Fruit fly (Drosophila melanogaster) whole organism, prepupa: ENCODE data around the gene Ugt316A1.
A peak's percentile ranks its signal among the peaks of the same experiment; 100 is the strongest.

Experiments
- Blimp-1 ChIP-seq: fragments of 200-800 bp; sonication (Bioruptor generic); optimal IDR thresholded peaks from 3 replicates; lab custom pipeline; 2017; ENCODE audit warnings: missing biosample characterization, missing genetic modification characterization, mild to moderate bottlenecking, moderate library complexity, missing genetic modification reagents
- CG10631 ChIP-seq: fragments of 200-800 bp; sonication (Bioruptor generic); optimal IDR thresholded peaks from 2 replicates; lab custom pipeline; 2016; ENCODE audit warnings: missing biosample characterization, missing genetic modification characterization
- CG10669 ChIP-seq: fragments of 200-800 bp; sonication (Bioruptor generic); optimal IDR thresholded peaks from 3 replicates; lab custom pipeline; 2018; ENCODE audit warnings: missing biosample characterization, mild to moderate bottlenecking, missing genetic modification characterization, moderate library complexity
- CG11294 ChIP-seq: fragments of 200-800 bp; sonication (Bioruptor generic); IDR thresholded peaks from 2 replicates; pipeline ENCODE4 v1.3.6; 2022; ENCODE audit warnings: missing biosample characterization, missing genetic modification characterization
- CG11762 ChIP-seq: fragments of 200-800 bp; sonication (Bioruptor generic); optimal IDR thresholded peaks from 3 replicates; lab custom pipeline; 2016; ENCODE audit warnings: missing biosample characterization, missing genetic modification characterization; ENCODE audit not compliant: insufficient read depth
- CG11902 ChIP-seq: fragments of 200-800 bp; sonication (Bioruptor generic); optimal IDR thresholded peaks from 3 replicates; lab custom pipeline; 2016; ENCODE audit warnings: missing biosample characterization, missing genetic modification characterization
- CG15336 ChIP-seq: fragments of 200-800 bp; sonication (Bioruptor generic); IDR thresholded peaks from 2 replicates; pipeline ENCODE4 v1.3.6; 2022; ENCODE audit warnings: missing biosample characterization, missing genetic modification characterization
- CG1621 ChIP-seq: fragments of 200-800 bp; sonication (Bioruptor generic); optimal IDR thresholded peaks from 3 replicates; lab custom pipeline; 2018; ENCODE audit warnings: missing biosample characterization, mild to moderate bottlenecking, missing genetic modification characterization
- CG3032 ChIP-seq: fragments of 200-800 bp; optimal IDR thresholded peaks from 2 replicates; lab custom pipeline; 2019; ENCODE audit warnings: missing biosample characterization, mild to moderate bottlenecking, missing genetic modification characterization, moderate library complexity
- CG32006 ChIP-seq: fragments of 200-800 bp; sonication (Bioruptor generic); optimal IDR thresholded peaks from 3 replicates; lab custom pipeline; 2017; ENCODE audit warnings: missing biosample characterization, mild to moderate bottlenecking, missing genetic modification characterization
- CG34406 ChIP-seq: fragments of 200-800 bp; sonication (Bioruptor generic); optimal IDR thresholded peaks from 3 replicates; lab custom pipeline; 2016; ENCODE audit warnings: missing biosample characterization, missing genetic modification characterization
- CG4318 ChIP-seq: fragments of 200-800 bp; sonication (Bioruptor generic); optimal IDR thresholded peaks from 3 replicates; lab custom pipeline; 2017; ENCODE audit warnings: missing biosample characterization, mild to moderate bottlenecking, missing genetic modification characterization
- CG6276 ChIP-seq: fragments of 200-800 bp; sonication (Bioruptor generic); optimal IDR thresholded peaks from 2 replicates; lab custom pipeline; 2017; ENCODE audit warnings: missing biosample characterization, mild to moderate bottlenecking, missing genetic modification characterization
- CG6792 ChIP-seq: fragments of 200-800 bp; sonication (Bioruptor generic); optimal IDR thresholded peaks from 3 replicates; lab custom pipeline; 2016; ENCODE audit warnings: missing biosample characterization, missing genetic modification characterization
- CG6854 ChIP-seq: fragments of 200-800 bp; sonication (Bioruptor generic); optimal IDR thresholded peaks from 2 replicates; lab custom pipeline; 2017; ENCODE audit warnings: missing biosample characterization, mild to moderate bottlenecking, missing genetic modification characterization
- CG7368 ChIP-seq: fragments of 200-800 bp; sonication (Bioruptor generic); optimal IDR thresholded peaks from 3 replicates; lab custom pipeline; 2016; ENCODE audit warnings: missing biosample characterization, missing genetic modification characterization
- CG8119 ChIP-seq: fragments of 200-800 bp; sonication (Bioruptor generic); IDR thresholded peaks from 3 replicates; pipeline ENCODE4 v1.3.6; 2022; ENCODE audit warnings: missing biosample characterization, missing genetic modification characterization
- CG8319 ChIP-seq: fragments of 200-800 bp; sonication (Bioruptor generic); optimal IDR thresholded peaks from 3 replicates; lab custom pipeline; 2016; ENCODE audit warnings: missing biosample characterization, missing genetic modification characterization
- CG8632 ChIP-seq: fragments of 200-800 bp; sonication (Bioruptor generic); optimal IDR thresholded peaks from 3 replicates; lab custom pipeline; 2016; ENCODE audit warnings: missing biosample characterization, missing genetic modification characterization
- CG9139 ChIP-seq: fragments of 200-800 bp; sonication (Bioruptor generic); optimal IDR thresholded peaks from 3 replicates; lab custom pipeline; 2017; ENCODE audit warnings: missing biosample characterization, mild to moderate bottlenecking, missing genetic modification characterization
- Eip75B ChIP-seq: fragments of 200-800 bp; sonication (Bioruptor generic); optimal IDR thresholded peaks from 3 replicates; lab custom pipeline; 2016; ENCODE audit warnings: missing biosample characterization, missing genetic modification characterization
- Eip78C ChIP-seq: fragments of 200-800 bp; sonication (Bioruptor generic); peaks from one replicate; lab custom pipeline; 2016; ENCODE audit warnings: missing biosample characterization, missing genetic modification characterization
- Eip93F ChIP-seq: fragments of 200-800 bp; sonication (Bioruptor generic); optimal IDR thresholded peaks from 2 replicates; lab custom pipeline; 2016; ENCODE audit warnings: missing biosample characterization, mild to moderate bottlenecking, missing genetic modification characterization
- Ets96B ChIP-seq: fragments of 200-800 bp; optimal IDR thresholded peaks from 2 replicates; lab custom pipeline; 2019; ENCODE audit warnings: missing biosample characterization, mild to moderate bottlenecking, missing genetic modification characterization, moderate library complexity
- Hr38 ChIP-seq: sonication (Bioruptor generic); optimal IDR thresholded peaks from 2 replicates; lab custom pipeline; 2016; ENCODE audit warnings: missing biosample characterization, missing genetic modification characterization
- Hr39 ChIP-seq: fragments of 200-800 bp; sonication (Bioruptor generic); optimal IDR thresholded peaks from 2 replicates; lab custom pipeline; 2016; ENCODE audit warnings: missing biosample characterization, missing genetic modification characterization
- Hr4 ChIP-seq: fragments of 200-800 bp; sonication (Bioruptor generic); optimal IDR thresholded peaks from 3 replicates; lab custom pipeline; 2016; ENCODE audit warnings: missing biosample characterization, missing genetic modification characterization
- Met ChIP-seq: fragments of 200-800 bp; sonication (Bioruptor generic); optimal IDR thresholded peaks from 3 replicates; lab custom pipeline; 2016; ENCODE audit warnings: missing biosample characterization, missing genetic modification characterization
- OdsH ChIP-seq: fragments of 200-800 bp; sonication (Bioruptor generic); optimal IDR thresholded peaks from 3 replicates; lab custom pipeline; 2016; ENCODE audit warnings: missing biosample characterization, missing genetic modification characterization
- Smox ChIP-seq: fragments of 200-800 bp; sonication (Bioruptor generic); optimal IDR thresholded peaks from 3 replicates; lab custom pipeline; 2016; ENCODE audit warnings: missing biosample characterization, missing genetic modification characterization
- Sox14 ChIP-seq: fragments of 200-800 bp; sonication (Bioruptor generic); optimal IDR thresholded peaks from 3 replicates; lab custom pipeline; 2016; ENCODE audit warnings: missing biosample characterization, missing genetic modification characterization
- Sox15 ChIP-seq: fragments of 200-800 bp; sonication (Bioruptor generic); optimal IDR thresholded peaks from 3 replicates; lab custom pipeline; 2016; ENCODE audit warnings: missing biosample characterization, missing genetic modification characterization
- acj6 ChIP-seq: fragments of 200-800 bp; sonication (Bioruptor generic); optimal IDR thresholded peaks from 3 replicates; lab custom pipeline; 2016; ENCODE audit warnings: missing biosample characterization, missing genetic modification characterization
- cyc ChIP-seq: fragments of 200-800 bp; sonication (Bioruptor generic); optimal IDR thresholded peaks from 3 replicates; lab custom pipeline; 2016; ENCODE audit warnings: missing biosample characterization, missing genetic modification characterization
- dac ChIP-seq: fragments of 200-800 bp; sonication (Bioruptor generic); optimal IDR thresholded peaks from 2 replicates; lab custom pipeline; 2017; ENCODE audit warnings: missing biosample characterization, mild to moderate bottlenecking, missing genetic modification characterization
- dsx ChIP-seq: fragments of 200-800 bp; optimal IDR thresholded peaks from 3 replicates; lab custom pipeline; 2019; ENCODE audit warnings: missing biosample characterization, mild to moderate bottlenecking, missing genetic modification characterization, moderate library complexity; ENCODE audit not compliant: poor library complexity, severe bottlenecking
- eg ChIP-seq: fragments of 200-800 bp; sonication (Bioruptor generic); IDR thresholded peaks from 3 replicates; pipeline ENCODE4 v1.3.6; 2022; ENCODE audit warnings: missing biosample characterization, missing genetic modification characterization
- esn ChIP-seq: fragments of 200-800 bp; sonication (Bioruptor generic); optimal IDR thresholded peaks from 2 replicates; lab custom pipeline; 2016; ENCODE audit warnings: missing biosample characterization, mild to moderate bottlenecking, missing genetic modification characterization, moderate library complexity
- fd59A ChIP-seq: fragments of 200-800 bp; sonication (Bioruptor generic); optimal IDR thresholded peaks from 2 replicates; lab custom pipeline; 2017; ENCODE audit warnings: missing biosample characterization, mild to moderate bottlenecking, missing genetic modification characterization, missing genetic modification reagents
- fd85E ChIP-seq: fragments of 200-800 bp; sonication (Bioruptor generic); optimal IDR thresholded peaks from 3 replicates; lab custom pipeline; 2016; ENCODE audit warnings: missing biosample characterization, missing genetic modification characterization
- lz ChIP-seq: fragments of 200-800 bp; sonication (Bioruptor generic); optimal IDR thresholded peaks from 3 replicates; lab custom pipeline; 2016; ENCODE audit warnings: missing biosample characterization, missing genetic modification characterization
- net ChIP-seq: fragments of 200-800 bp; sonication (Bioruptor generic); optimal IDR thresholded peaks from 3 replicates; lab custom pipeline; 2016; ENCODE audit warnings: missing biosample characterization, missing genetic modification characterization
- pdm3 ChIP-seq: fragments of 200-800 bp; sonication (Bioruptor generic); optimal IDR thresholded peaks from 3 replicates; lab custom pipeline; 2016; ENCODE audit warnings: missing biosample characterization, missing genetic modification characterization
- salr ChIP-seq, 2 experiments: fragments of 200-800 bp; sonication (Bioruptor generic); optimal IDR thresholded peaks; 3 replicates each; lab custom pipeline; 2016 to 2018; ENCODE audit warnings: missing biosample characterization in 2 of 2, missing genetic modification characterization in 2 of 2, mild to moderate bottlenecking in 1 of 2
- spab ChIP-seq: fragments of 200-800 bp; sonication (Bioruptor generic); optimal IDR thresholded peaks from 2 replicates; lab custom pipeline; 2017; ENCODE audit warnings: missing biosample characterization, mild to moderate bottlenecking, missing genetic modification characterization, missing genetic modification reagents
- ss ChIP-seq, 2 experiments: fragments of 200-800 bp; sonication (Bioruptor generic); optimal IDR thresholded peaks; 2 replicates in 1 of 2; 3 replicates in 1 of 2; lab custom pipeline; 2017 to 2018; ENCODE audit warnings: mild to moderate bottlenecking in 2 of 2, missing biosample characterization in 2 of 2, missing genetic modification characterization in 2 of 2, moderate library complexity in 1 of 2
- topi ChIP-seq: fragments of 200-800 bp; sonication (Bioruptor generic); optimal IDR thresholded peaks from 3 replicates; lab custom pipeline; 2016; ENCODE audit warnings: missing biosample characterization, missing genetic modification characterization
- vri ChIP-seq: fragments of 200-800 bp; sonication (Bioruptor generic); optimal IDR thresholded peaks from 3 replicates; lab custom pipeline; 2016; ENCODE audit warnings: missing biosample characterization, mild to moderate bottlenecking, missing genetic modification characterization

Ugt316A1 gene

dm6 chr3L:19097665-19098082 is 35.1 kb upstream of the Ugt316A1 start, which contains the start of the genes Naxd and CG14079 (continued):
- TF ChIP-seq dsx (GFP tag; lab: Kevin White, UChicago) (peak; percentile 88), Sox15 (peak; percentile 77), lz (peak; percentile 70), CG11294 (GFP tag; lab: Robert Waterston, UW) (peak; percentile 69; the same call in 1 of the 2 replicates), CG6792 (peak; percentile 80), cyc (GFP tag; lab: Kevin White, UChicago) (peak; percentile 61), CG11902 (GFP tag; lab: Kevin White, UChicago) (peak; percentile 52), esn (peak; percentile 80), vri (GFP tag; lab: Kevin White, UChicago) (no peak), Blimp-1 (GFP tag; lab: Kevin White, UChicago) (peak; percentile 34), Eip93F (GFP tag; lab: Kevin White, UChicago) (peak; percentile 17), CG10631 (peak; percentile 92), CG3032 (tag; lab: Kevin White, UChicago) (peak; percentile 81), topi (GFP tag; lab: Kevin White, UChicago) (peak; percentile 69), CG11762 (peak; percentile 35), CG4318 (GFP tag; lab: Kevin White, UChicago) (peak; percentile 82), Sox14 (peak; percentile 92), Smox (GFP tag; lab: Kevin White, UChicago) (peak; percentile 62), pdm3 (peak; percentile 81)

- TF ChIP-seq dac (GFP tag; lab: Kevin White, UChicago) = no peak
- TF ChIP-seq CG8119 (GFP tag; lab: Robert Waterston, UW) = no peak
- TF ChIP-seq CG10669 (GFP tag; lab: Kevin White, UChicago) = no peak
- no peak for TF ChIP-seq OdsH (GFP tag; lab: Kevin White, UChicago)
- no peak for TF ChIP-seq Hr38
- TF ChIP-seq fd59A (GFP tag; lab: Kevin White, UChicago) = no peak
- no peak for TF ChIP-seq CG7368 (GFP tag; lab: Kevin White, UChicago)
- TF ChIP-seq CG15336 (GFP tag; lab: Robert Waterston, UW) = no peak
- TF ChIP-seq CG8632 = no peak
- no peak for TF ChIP-seq dsx (GFP tag; lab: Kevin White, UChicago)
- no peak for TF ChIP-seq Sox15
- TF ChIP-seq CG11762 = no peak
- TF ChIP-seq Eip93F (GFP tag; lab: Kevin White, UChicago) = no peak
- no peak for TF ChIP-seq Ets96B
These were observed 34.5 kb upstream of the Ugt316A1 start for dm6 chr3L:19097102-19097501.

DNA sequence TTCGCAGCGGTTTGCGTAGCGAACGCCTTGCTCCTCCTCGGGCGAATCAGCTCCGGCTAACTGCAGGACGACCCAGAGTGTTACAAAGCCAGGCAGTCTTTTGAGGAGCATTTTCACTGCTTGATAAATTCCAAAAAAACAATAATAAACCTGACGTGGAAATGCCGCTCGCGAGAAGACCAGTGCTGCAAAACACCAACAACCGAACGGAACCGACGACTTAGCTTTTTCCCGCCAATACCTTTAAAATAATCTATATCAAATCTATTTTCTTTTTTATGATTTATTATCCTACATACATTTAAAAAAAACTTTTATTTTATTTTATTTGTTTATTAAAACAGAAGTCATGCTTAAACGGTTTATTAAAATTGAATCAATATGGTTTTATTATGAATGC is 33.4 kb upstream of the Ugt316A1 start, which contains the start of gene CNPYb:
Gene CNPYb, minus strand, starts transcription at position 186 of the 400 bp plus-strand sequence.
- TF ChIP-seq CG9139 (GFP tag; lab: Kevin White, UChicago) (no peak), Eip93F (GFP tag; lab: Kevin White, UChicago) (no peak), CG6276 (GFP tag; lab: Kevin White, UChicago) (no peak), CG10631 (no peak), eg (GFP tag; lab: Robert Waterston, UW) (no peak), acj6 (GFP tag; lab: Kevin White, UChicago) (no peak), CG6854 (peak; percentile 19), Smox (GFP tag; lab: Kevin White, UChicago) (no peak), cyc (GFP tag; lab: Kevin White, UChicago) (no peak), net (GFP tag; lab: Kevin White, UChicago) (no peak), CG1621 (tag; lab: Kevin White, UChicago) (no peak), CG32006 (no peak), spab (GFP tag; lab: Kevin White, UChicago) (no peak), Eip75B (no peak), fd85E (GFP tag; lab: Kevin White, UChicago) (no peak), CG34406 (GFP tag; lab: Kevin White, UChicago) (no peak), Met (GFP tag; lab: Kevin White, UChicago) (peak; percentile 6), CG8632 (no peak), Hr39 (GFP tag; lab: Kevin White, UChicago) (no peak), Sox15 (no peak), Hr38 (no peak), ss (GFP tag; optimal IDR thresholded peaks at IDR 0.05; lab: Kevin White, UChicago) (no peak), salr (GFP tag; optimal IDR thresholded peaks at IDR 0.05; lab: Kevin White, UChicago) (no peak), Sox14 (no peak), CG8119 (GFP tag; lab: Robert Waterston, UW) (no peak), Eip78C (GFP tag; lab: Kevin White, UChicago) (peak; percentile 70), Hr4 (GFP tag; lab: Kevin White, UChicago) (no peak), CG3032 (tag; lab: Kevin White, UChicago) (no peak), CG15336 (GFP tag; lab: Robert Waterston, UW) (no peak), CG8319 (GFP tag; lab: Kevin White, UChicago) (no peak), esn (peak; percentile 29)
